Worm (Caenorhabditis elegans) whole organism, late embryonic: Measurements from ENCODE around the gene sec-16A.1.

ENCODE experiments used
- C08G9.2 ChIP-seq: sonication (generic microtip); optimal IDR thresholded peaks from 2 replicates; lab custom pipeline; 2016; ENCODE audit warnings: mild to moderate bottlenecking, missing genetic modification characterization, moderate library complexity, missing compliant biosample characterization
- C38D4.7 ChIP-seq: fragments of 200-800 bp; sonication (Bioruptor generic); optimal IDR thresholded peaks from 2 replicates; lab custom pipeline; 2018; ENCODE audit warnings: mild to moderate bottlenecking, missing genetic modification characterization, moderate library complexity, missing compliant biosample characterization
- K02D7.2 ChIP-seq: sonication (generic microtip); optimal IDR thresholded peaks from 2 replicates; lab custom pipeline; 2017; ENCODE audit warnings: mild to moderate bottlenecking, missing genetic modification characterization, missing compliant biosample characterization
- K09A11.1 ChIP-seq: sonication (generic microtip); optimal IDR thresholded peaks from 2 replicates; lab custom pipeline; 2017; ENCODE audit warnings: antibody characterized with exemption, mild to moderate bottlenecking, missing genetic modification characterization, missing compliant biosample characterization; ENCODE audit not compliant: insufficient read depth
- T23F11.4 ChIP-seq: fragments of 200-800 bp; sonication (Bioruptor generic); optimal IDR thresholded peaks from 2 replicates; lab custom pipeline; 2018; ENCODE audit warnings: mild to moderate bottlenecking, missing genetic modification characterization, missing compliant biosample characterization
- ahr-1 ChIP-seq: sonication (generic microtip); optimal IDR thresholded peaks from 2 replicates; lab custom pipeline; 2016; ENCODE audit warnings: missing genetic modification characterization, missing compliant biosample characterization
- ama-1 ChIP-seq: fragments of 150-350 bp; optimal IDR thresholded peaks from 2 replicates; lab custom pipeline; 2014
- ceh-18 ChIP-seq: sonication (generic microtip); optimal IDR thresholded peaks from 2 replicates; lab custom pipeline; 2016; ENCODE audit warnings: missing genetic modification characterization, missing compliant biosample characterization
- ceh-19 ChIP-seq: fragments of 200-800 bp; sonication (Bioruptor generic); optimal IDR thresholded peaks from 2 replicates; lab custom pipeline; 2018; ENCODE audit warnings: mild to moderate bottlenecking, missing genetic modification characterization, missing compliant biosample characterization
- ceh-2 ChIP-seq: sonication (generic microtip); optimal IDR thresholded peaks from 2 replicates; lab custom pipeline; 2016; ENCODE audit warnings: missing genotype, missing genetic modification characterization, missing compliant biosample characterization
- ceh-24 ChIP-seq: sonication (generic microtip); optimal IDR thresholded peaks from 2 replicates; lab custom pipeline; 2016; ENCODE audit warnings: mild to moderate bottlenecking, missing genetic modification characterization, missing compliant biosample characterization
- ceh-30 ChIP-seq: fragments of 150-350 bp; optimal IDR thresholded peaks from 2 replicates; lab custom pipeline; 2014; ENCODE audit warnings: missing biosample characterization, missing genetic modification characterization
- ceh-34 ChIP-seq: sonication (generic microtip); optimal IDR thresholded peaks from 2 replicates; lab custom pipeline; 2016; ENCODE audit warnings: mild to moderate bottlenecking, missing genetic modification characterization, missing compliant biosample characterization
- ceh-9 ChIP-seq: sonication (generic microtip); optimal IDR thresholded peaks from 2 replicates; lab custom pipeline; 2016; ENCODE audit warnings: mild to moderate bottlenecking, missing genetic modification characterization, inconsistent platforms, missing compliant biosample characterization
- che-1 ChIP-seq: sonication (generic microtip); optimal IDR thresholded peaks from 2 replicates; lab custom pipeline; 2016; ENCODE audit warnings: mild to moderate bottlenecking, missing genetic modification characterization, missing compliant biosample characterization
- dmd-4 ChIP-seq: sonication (generic microtip); optimal IDR thresholded peaks from 2 replicates; lab custom pipeline; 2016; ENCODE audit warnings: borderline replicate concordance, missing genetic modification characterization, missing compliant biosample characterization
- elt-2 ChIP-seq: sonication (generic microtip); optimal IDR thresholded peaks from 2 replicates; lab custom pipeline; 2016; ENCODE audit warnings: missing genetic modification reagents, missing genetic modification characterization, missing compliant biosample characterization
- eyg-1 ChIP-seq: sonication (generic microtip); optimal IDR thresholded peaks from 2 replicates; lab custom pipeline; 2016; ENCODE audit warnings: missing genotype, missing genetic modification characterization, missing compliant biosample characterization
- fax-1 ChIP-seq: sonication (generic microtip); optimal IDR thresholded peaks from 2 replicates; lab custom pipeline; 2016; ENCODE audit warnings: missing genotype, missing genetic modification characterization, missing compliant biosample characterization
- fkh-10 ChIP-seq: fragments of 150-350 bp; optimal IDR thresholded peaks from 2 replicates; lab custom pipeline; 2014; ENCODE audit warnings: missing biosample characterization, missing genetic modification reagents, missing genetic modification characterization
- fkh-6 ChIP-seq: sonication (generic microtip); optimal IDR thresholded peaks from 2 replicates; lab custom pipeline; 2016; ENCODE audit warnings: missing genetic modification characterization, missing compliant biosample characterization
- gmeb-2 ChIP-seq: sonication (generic microtip); optimal IDR thresholded peaks from 2 replicates; lab custom pipeline; 2016; ENCODE audit warnings: missing genetic modification characterization, inconsistent platforms, missing compliant biosample characterization
- hlh-13 ChIP-seq: fragments of 200-800 bp; sonication (Bioruptor generic); optimal IDR thresholded peaks from 2 replicates; lab custom pipeline; 2018; ENCODE audit warnings: mild to moderate bottlenecking, missing genetic modification characterization, missing compliant biosample characterization
- hlh-15 ChIP-seq: sonication (generic microtip); optimal IDR thresholded peaks from 2 replicates; lab custom pipeline; 2016; ENCODE audit warnings: missing genetic modification characterization, missing compliant biosample characterization
- hlh-30 ChIP-seq: sonication (generic microtip); optimal IDR thresholded peaks from 2 replicates; lab custom pipeline; 2017; ENCODE audit warnings: antibody characterized with exemption, missing genetic modification characterization, missing compliant biosample characterization; ENCODE audit not compliant: insufficient read depth
- hlh-6 ChIP-seq: sonication (generic microtip); optimal IDR thresholded peaks from 2 replicates; lab custom pipeline; 2016; ENCODE audit warnings: missing genotype, missing genetic modification characterization, missing compliant biosample characterization
- madf-2 ChIP-seq: sonication (generic microtip); optimal IDR thresholded peaks from 2 replicates; lab custom pipeline; 2017; ENCODE audit warnings: missing genetic modification characterization, missing compliant biosample characterization
- mec-3 ChIP-seq: sonication (generic microtip); optimal IDR thresholded peaks from 2 replicates; lab custom pipeline; 2016; ENCODE audit warnings: borderline replicate concordance, missing genetic modification characterization, missing compliant biosample characterization
- nfya-1 ChIP-seq: sonication (generic microtip); optimal IDR thresholded peaks from 2 replicates; lab custom pipeline; 2017; ENCODE audit warnings: missing genetic modification characterization, mild to moderate bottlenecking, missing compliant biosample characterization, antibody characterized with exemption, moderate library complexity
- nhr-11 ChIP-seq: fragments of 150-350 bp; optimal IDR thresholded peaks from 2 replicates; lab custom pipeline; 2014; ENCODE audit warnings: missing biosample characterization, missing genetic modification characterization
- nhr-232 ChIP-seq: sonication (generic microtip); optimal IDR thresholded peaks from 2 replicates; lab custom pipeline; 2016; ENCODE audit warnings: missing genetic modification characterization, missing compliant biosample characterization
- pag-3 ChIP-seq: sonication (generic microtip); optimal IDR thresholded peaks from 2 replicates; lab custom pipeline; 2016; ENCODE audit warnings: missing compliant biosample characterization, missing genetic modification characterization, borderline replicate concordance
- pat-9 ChIP-seq: fragments of 200-800 bp; sonication (Bioruptor generic); optimal IDR thresholded peaks from 2 replicates; lab custom pipeline; 2018; ENCODE audit warnings: mild to moderate bottlenecking, missing genetic modification characterization, moderate library complexity, missing compliant biosample characterization
- pha-4 ChIP-seq: fragments of 150-350 bp; optimal IDR thresholded peaks from 2 replicates; lab custom pipeline; 2018; ENCODE audit warnings: missing biosample characterization, missing genetic modification reagents, missing genetic modification characterization
- pqm-1 ChIP-seq: sonication (generic microtip); optimal IDR thresholded peaks from 2 replicates; lab custom pipeline; 2016; ENCODE audit warnings: missing genetic modification characterization, missing compliant biosample characterization
- pros-1 ChIP-seq: fragments of 150-350 bp; optimal IDR thresholded peaks from 2 replicates; lab custom pipeline; 2014; ENCODE audit warnings: missing biosample characterization, missing genetic modification reagents, missing genetic modification characterization
- ref-2 ChIP-seq: sonication (generic microtip); optimal IDR thresholded peaks from 2 replicates; lab custom pipeline; 2016; ENCODE audit warnings: missing genetic modification characterization, missing compliant biosample characterization
- rnt-1 ChIP-seq: sonication (generic microtip); optimal IDR thresholded peaks from 2 replicates; lab custom pipeline; 2016; ENCODE audit warnings: missing genetic modification characterization, missing compliant biosample characterization
- sdc-2 ChIP-seq: sonication (generic microtip); optimal IDR thresholded peaks from 2 replicates; lab custom pipeline; 2016; ENCODE audit warnings: missing genotype, missing genetic modification characterization, missing compliant biosample characterization
- syd-9 ChIP-seq: sonication (generic microtip); optimal IDR thresholded peaks from 2 replicates; lab custom pipeline; 2016; ENCODE audit warnings: mild to moderate bottlenecking, missing genetic modification characterization, moderate library complexity, missing compliant biosample characterization
- unc-3 ChIP-seq, 2 experiments: fragments of 200-800 bp in 1 of 2; sonication (Bioruptor generic) in 1 of 2; sonication (generic microtip) in 1 of 2; conservative IDR thresholded peaks in 1 of 2; optimal IDR thresholded peaks in 1 of 2; 2 replicates each; pipeline versions ENCODE4 v1.3.6 to Lab custom; 2016 to 2022; ENCODE audit warnings: missing compliant biosample characterization in 2 of 2, missing genetic modification characterization in 2 of 2, missing genetic modification reagents in 1 of 2
- unc-86 ChIP-seq: sonication (generic microtip); optimal IDR thresholded peaks from 2 replicates; lab custom pipeline; 2016; ENCODE audit warnings: missing genetic modification characterization, missing compliant biosample characterization
- zip-5 ChIP-seq: sonication (generic microtip); optimal IDR thresholded peaks from 2 replicates; lab custom pipeline; 2016; ENCODE audit warnings: missing genetic modification characterization, missing compliant biosample characterization

Gene sec-16A.1

ce11 chrIII:9112479-9112878, 13.2 kb upstream of the sec-16A.1 start (continued):
- TF ChIP-seq nhr-11 (tag; lab: Kevin White, UChicago) (no peak), ceh-24 (tag; lab: Kevin White, UChicago) (no peak), che-1 (tag; lab: Kevin White, UChicago) (no peak), hlh-6 (peak; percentile 57), ama-1 (no peak), ahr-1 (tag; lab: Kevin White, UChicago) (no peak), hlh-30 (tag; lab: Kevin White, UChicago) (no peak), ceh-34 (peak; percentile 49), ceh-9 (tag; lab: Kevin White, UChicago) (no peak), C08G9.2 (peak; percentile 20), syd-9 (no peak), C38D4.7 (GFP tag; lab: Kevin White, UChicago) (no peak), dmd-4 (tag; lab: Kevin White, UChicago) (no peak), fkh-10 (no peak), hlh-15 (no peak), madf-2 (tag; lab: Kevin White, UChicago) (peak; percentile 5), pros-1 (tag; lab: Kevin White, UChicago) (no peak), T23F11.4 (GFP tag; lab: Kevin White, UChicago) (no peak), pqm-1 (tag; lab: Kevin White, UChicago) (no peak), ceh-19 (GFP tag; lab: Kevin White, UChicago) (no peak), ceh-18 (tag; lab: Kevin White, UChicago) (no peak), nfya-1 (tag; lab: Kevin White, UChicago) (peak; percentile 10), pag-3 (tag; lab: Kevin White, UChicago) (no peak), K09A11.1 (tag; lab: Kevin White, UChicago) (no peak), eyg-1 (tag; lab: Kevin White, UChicago) (no peak), pha-4 (tag; lab: Kevin White, UChicago) (no peak), sdc-2 (peak; percentile 55), mec-3 (tag; lab: Kevin White, UChicago) (no peak), fax-1 (tag; lab: Kevin White, UChicago) (no peak), ceh-30 (tag; lab: Kevin White, UChicago) (no peak), nhr-232 (tag; lab: Kevin White, UChicago) (no peak), unc-86 (no peak), unc-3 (GFP tag; conservative IDR thresholded peaks at IDR 0.05; lab: Robert Waterston, UW) (no peak), unc-3 (tag; optimal IDR thresholded peaks at IDR 0.05; lab: Kevin White, UChicago) (no peak), ref-2 (tag; lab: Kevin White, UChicago) (peak; percentile 63)

- TF ChIP-seq hlh-30 (tag; lab: Kevin White, UChicago) (no peak), ceh-9 (tag; lab: Kevin White, UChicago) (no peak), pros-1 (tag; lab: Kevin White, UChicago) (no peak), ceh-2 (tag; lab: Kevin White, UChicago) (no peak), pat-9 (no peak), ceh-18 (tag; lab: Kevin White, UChicago) (no peak), zip-5 (tag; lab: Kevin White, UChicago) (no peak), hlh-13 (GFP tag; lab: Kevin White, UChicago) (no peak), elt-2 (tag; lab: Kevin White, UChicago) (no peak), K02D7.2 (tag; lab: Kevin White, UChicago) (no peak), nhr-232 (tag; lab: Kevin White, UChicago) (no peak), ceh-19 (GFP tag; lab: Kevin White, UChicago) (no peak), ceh-30 (tag; lab: Kevin White, UChicago) (no peak), C08G9.2 (no peak), gmeb-2 (tag; lab: Kevin White, UChicago) (no peak), fkh-6 (tag; lab: Kevin White, UChicago) (no peak), nhr-11 (tag; lab: Kevin White, UChicago) (no peak), madf-2 (tag; lab: Kevin White, UChicago) (no peak), rnt-1 (no peak)
These were observed 11.6 kb upstream of the sec-16A.1 start for ce11 chrIII:9114076-9114475.
